Fruit fly (Drosophila melanogaster) whole organism, pupa: ENCODE results near the gene CG18754.

Experiments
- CG13204 ChIP-seq: fragments of 200-800 bp; sonication (Bioruptor generic); optimal IDR thresholded peaks from 2 replicates; lab custom pipeline; 2018; ENCODE audit warnings: missing biosample characterization, mild to moderate bottlenecking, missing genetic modification characterization, moderate library complexity
- CG14655 ChIP-seq: fragments of 200-800 bp; sonication (Bioruptor generic); optimal IDR thresholded peaks from 3 replicates; lab custom pipeline; 2017; ENCODE audit warnings: mild to moderate bottlenecking, missing biosample characterization, missing genetic modification reagents, missing genetic modification characterization
- CG15710 ChIP-seq: fragments of 200-800 bp; sonication (Bioruptor generic); optimal IDR thresholded peaks from 2 replicates; lab custom pipeline; 2018; ENCODE audit warnings: missing biosample characterization, mild to moderate bottlenecking, missing genetic modification characterization, moderate library complexity
- CG17806 ChIP-seq: fragments of 200-800 bp; sonication (Bioruptor generic); optimal IDR thresholded peaks from 2 replicates; lab custom pipeline; 2018; ENCODE audit warnings: missing biosample characterization, mild to moderate bottlenecking, missing genetic modification characterization, moderate library complexity
- CG32121 ChIP-seq: fragments of 200-800 bp; sonication (Bioruptor generic); IDR thresholded peaks from 2 replicates; pipeline ENCODE4 v1.3.6; 2022; ENCODE audit warnings: missing biosample characterization, missing genetic modification characterization
- CG34367 ChIP-seq: fragments of 200-800 bp; sonication (Bioruptor generic); optimal IDR thresholded peaks from 2 replicates; lab custom pipeline; 2018; ENCODE audit warnings: missing biosample characterization, mild to moderate bottlenecking, missing genetic modification characterization
- CG8301 ChIP-seq: fragments of 200-800 bp; sonication (Bioruptor generic); optimal IDR thresholded peaks from 2 replicates; lab custom pipeline; 2018; ENCODE audit warnings: missing biosample characterization, mild to moderate bottlenecking, missing genetic modification characterization
- EcR ChIP-seq: fragments of 200-800 bp; sonication (Bioruptor generic); optimal IDR thresholded peaks from 3 replicates; lab custom pipeline; 2019; ENCODE audit warnings: missing biosample characterization, missing genetic modification characterization, mild to moderate bottlenecking, moderate library complexity, missing genetic modification reagents
- rn ChIP-seq: fragments of 200-800 bp; sonication (Bioruptor generic); IDR thresholded peaks from 2 replicates; pipeline ENCODE4 v1.3.6; 2022; ENCODE audit warnings: missing biosample characterization, missing genetic modification characterization

dm6 chr3R:23682203-23682602 is 1.7 kb upstream of the CG18754 start, which contains the start of gene CG16710:
- TF ChIP-seq CG34367 (tag; lab: Kevin White, UChicago): no peak
- TF ChIP-seq CG14655 (GFP tag; lab: Kevin White, UChicago): no peak
- TF ChIP-seq CG32121: no peak
- no peak for TF ChIP-seq EcR
- TF ChIP-seq CG13204 (GFP tag; lab: Kevin White, UChicago): no peak
- no peak for TF ChIP-seq rn (GFP tag; lab: Robert Waterston, UW)
- no peak for TF ChIP-seq CG8301 (tag; lab: Kevin White, UChicago)
- no peak for TF ChIP-seq CG15710 (tag; lab: Kevin White, UChicago)
- TF ChIP-seq CG17806 (tag; lab: Kevin White, UChicago): no peak
